Fruit fly (Drosophila melanogaster): ENCODE results near the gene CCT1.

The CCT1 gene

DNA sequence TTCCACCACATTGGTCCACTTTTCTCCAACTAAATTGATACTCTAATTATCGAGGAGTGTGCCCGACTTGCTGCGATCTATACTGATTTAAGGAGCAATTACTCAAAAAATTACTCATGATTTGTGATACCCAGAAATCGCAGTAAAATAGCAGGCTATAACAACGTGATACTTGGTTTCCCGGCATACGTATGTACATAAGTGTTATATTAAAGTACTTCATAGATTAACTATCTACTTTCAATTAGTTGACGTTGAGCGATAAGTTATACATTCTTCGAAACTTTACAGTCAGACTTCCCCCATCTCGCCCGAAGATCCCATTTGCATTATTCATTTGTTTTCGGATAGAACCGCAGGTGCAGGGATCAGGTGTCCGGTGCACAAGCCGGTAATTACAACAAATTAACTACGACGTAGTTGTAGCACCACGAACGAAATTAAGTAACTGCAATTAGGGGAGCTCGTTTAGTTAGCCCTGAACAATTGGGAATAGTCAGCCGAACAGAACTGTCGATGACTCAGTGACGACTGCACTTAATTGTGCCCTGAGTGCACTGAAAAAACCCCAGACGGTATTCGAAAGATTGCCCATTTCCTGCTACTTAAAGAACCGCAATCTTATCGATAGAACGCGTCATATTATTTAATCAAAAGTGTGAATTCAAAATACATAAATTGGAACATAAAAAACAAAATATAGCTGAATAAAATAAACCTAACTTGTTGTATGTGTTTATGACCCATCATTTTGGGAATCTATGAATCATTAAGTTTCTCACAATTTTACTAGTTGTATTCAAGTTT lies 34.5 kb upstream of the CCT1 start:
- peak; percentile 33 for TF ChIP-seq noc (tag; optimal IDR thresholded peaks at IDR 0.05)

DNA sequence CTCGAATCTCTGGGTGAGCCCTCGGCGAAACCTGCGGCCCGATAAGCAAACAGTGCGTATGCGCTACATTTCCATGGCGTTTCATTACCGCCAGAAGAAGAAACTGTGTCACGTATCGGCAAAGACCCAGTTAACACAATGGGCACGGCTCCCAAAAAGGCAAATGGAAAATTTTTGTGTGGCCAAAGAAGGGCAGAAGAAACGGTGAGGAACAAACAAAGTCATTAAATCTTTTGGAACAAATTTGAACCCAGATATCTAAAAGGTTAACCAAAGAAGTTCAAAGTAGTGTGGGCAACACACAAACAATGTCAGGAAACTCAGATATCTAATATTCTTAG lies 33.8 kb upstream of the CCT1 start:
- TF ChIP-seq noc (tag; optimal IDR thresholded peaks at IDR 0.05) = no peak

DNA sequence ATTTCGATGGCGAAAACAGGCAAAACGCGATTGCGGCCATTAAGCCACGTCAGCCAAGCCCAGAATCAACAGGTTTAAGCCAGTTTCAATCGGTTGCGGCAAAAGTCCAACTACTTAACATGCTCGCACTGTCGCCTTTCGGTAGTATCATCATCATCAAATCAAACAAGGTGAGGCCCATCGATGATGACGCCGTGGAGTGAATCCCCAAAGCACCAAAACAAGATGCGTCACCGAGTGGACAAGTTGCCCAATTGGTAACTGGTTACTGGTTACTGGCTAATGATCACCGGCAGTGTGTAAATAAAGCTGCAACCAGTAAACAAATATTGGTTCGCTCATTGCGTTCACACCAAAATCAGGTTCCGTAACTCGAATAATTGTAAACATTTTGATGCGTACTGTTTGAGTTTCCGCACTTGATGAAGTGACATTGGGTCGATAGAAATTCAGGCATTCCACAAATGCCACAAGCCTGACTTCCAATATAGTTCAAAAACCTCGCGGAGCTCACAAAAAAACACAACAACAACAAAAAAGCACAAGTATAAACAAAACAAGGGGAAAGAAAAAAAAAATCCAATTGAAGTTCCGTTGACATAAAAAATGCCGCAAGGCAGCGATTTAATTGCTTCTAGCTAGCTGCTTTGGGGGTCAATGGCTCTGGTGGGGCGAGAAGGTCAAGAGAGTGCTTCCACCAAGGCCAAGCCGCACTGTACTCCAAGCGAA lies 33.3 kb upstream of the CCT1 start:
- no peak for TF ChIP-seq noc (tag; optimal IDR thresholded peaks at IDR 0.05)

DNA sequence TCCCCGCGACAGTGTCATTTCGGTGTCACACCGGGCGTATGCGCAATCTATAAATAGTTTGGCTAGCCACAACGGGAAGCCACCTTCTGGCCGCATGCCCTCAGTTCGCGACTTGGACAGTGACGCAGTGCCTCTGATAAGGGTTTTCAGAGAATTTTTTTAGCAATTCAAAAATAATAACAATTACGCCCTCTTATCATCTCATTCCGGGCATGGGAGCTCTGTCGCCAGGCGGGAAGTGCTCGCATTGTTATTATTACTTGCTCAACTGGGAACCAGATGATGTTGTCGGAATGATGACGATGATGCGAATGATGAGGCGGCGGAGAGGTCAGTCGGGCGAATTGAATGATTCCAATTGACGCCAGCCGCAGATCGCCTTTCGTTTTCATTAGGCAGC lies 31.6 kb upstream of the CCT1 start:
- peak; percentile 32 for TF ChIP-seq noc (tag; optimal IDR thresholded peaks at IDR 0.05)

DNA sequence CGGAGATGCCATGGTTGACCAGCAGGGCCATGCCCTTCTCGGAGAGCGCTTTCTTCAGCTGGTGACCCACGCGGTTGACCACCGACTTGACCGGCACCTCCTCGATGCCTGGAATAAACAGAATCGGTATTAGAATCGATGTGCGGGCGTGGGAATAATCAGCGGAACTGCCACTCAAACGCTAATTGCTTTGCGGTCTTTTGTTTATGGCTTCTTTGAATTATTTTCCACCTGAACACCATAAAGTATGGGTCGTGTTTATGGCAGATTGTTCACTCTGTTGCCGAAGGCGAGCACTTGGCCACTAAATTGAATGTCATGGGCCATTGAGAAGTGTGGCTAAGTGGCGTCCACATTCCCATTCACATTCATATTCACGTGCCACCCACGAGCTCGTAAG lies 30.8 kb upstream of the CCT1 start:
- no peak for TF ChIP-seq noc (tag; optimal IDR thresholded peaks at IDR 0.05)

DNA sequence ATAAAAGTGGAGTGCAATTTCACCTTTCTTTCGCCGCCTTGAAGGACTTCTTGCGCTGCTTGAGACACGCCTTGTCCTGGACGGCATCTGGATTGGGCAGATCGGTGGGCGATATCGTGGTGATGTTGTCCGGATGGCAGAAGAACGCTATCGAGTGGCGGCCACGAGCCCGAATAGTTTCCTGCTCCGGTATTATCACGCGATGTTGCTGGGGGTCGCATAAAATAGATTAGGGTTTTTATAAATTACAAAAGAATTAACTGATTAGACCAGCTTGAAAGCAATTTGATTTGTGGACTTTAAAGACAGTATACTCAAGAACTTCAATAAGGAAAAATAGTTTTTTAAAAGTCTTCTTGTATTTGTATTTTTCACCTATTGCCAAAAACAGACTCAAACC lies 29.2 kb upstream of the CCT1 start:
- peak; percentile 33 for TF ChIP-seq noc (tag; optimal IDR thresholded peaks at IDR 0.05)

DNA sequence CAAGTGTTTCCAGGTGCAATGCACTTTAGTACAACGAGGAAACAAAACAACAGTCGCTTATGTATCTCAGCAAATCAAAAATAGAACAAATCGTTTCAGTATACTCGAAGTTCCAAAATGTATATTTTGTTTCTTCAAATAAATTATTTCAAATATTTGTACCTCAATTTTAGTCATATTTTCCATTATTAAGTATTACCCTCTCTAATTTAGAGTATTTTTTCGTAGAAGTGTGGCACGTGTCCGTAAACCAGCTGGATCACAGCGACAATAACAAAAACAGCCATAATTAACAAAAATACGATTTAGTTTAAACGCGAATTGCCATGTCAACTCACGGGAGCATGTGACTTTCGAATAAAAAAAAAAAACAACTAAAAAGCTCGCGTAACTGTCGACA lies 27.5 kb upstream of the CCT1 start:
- no peak for TF ChIP-seq noc (tag; optimal IDR thresholded peaks at IDR 0.05)

DNA sequence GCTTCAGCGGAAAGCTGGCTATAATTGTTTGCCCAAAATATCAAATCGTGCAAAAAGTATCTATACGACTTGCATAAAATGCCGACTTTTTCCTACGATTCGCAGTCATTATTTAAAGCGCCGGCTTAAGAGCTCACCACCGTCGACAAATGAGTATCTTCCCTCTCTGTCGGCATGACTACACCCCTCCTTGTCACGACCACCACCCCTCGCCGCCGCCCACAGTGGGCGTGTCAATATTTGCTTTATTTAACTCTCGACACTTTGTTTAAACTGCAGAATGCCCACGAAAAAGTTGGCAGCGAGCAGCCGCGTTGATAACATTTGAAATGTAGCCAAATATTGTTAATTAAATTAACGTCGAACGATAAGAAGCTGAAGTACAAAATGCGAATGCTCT lies 27.0 kb upstream of the CCT1 start:
- peak; percentile 70 for TF ChIP-seq noc (tag; optimal IDR thresholded peaks at IDR 0.05)

DNA sequence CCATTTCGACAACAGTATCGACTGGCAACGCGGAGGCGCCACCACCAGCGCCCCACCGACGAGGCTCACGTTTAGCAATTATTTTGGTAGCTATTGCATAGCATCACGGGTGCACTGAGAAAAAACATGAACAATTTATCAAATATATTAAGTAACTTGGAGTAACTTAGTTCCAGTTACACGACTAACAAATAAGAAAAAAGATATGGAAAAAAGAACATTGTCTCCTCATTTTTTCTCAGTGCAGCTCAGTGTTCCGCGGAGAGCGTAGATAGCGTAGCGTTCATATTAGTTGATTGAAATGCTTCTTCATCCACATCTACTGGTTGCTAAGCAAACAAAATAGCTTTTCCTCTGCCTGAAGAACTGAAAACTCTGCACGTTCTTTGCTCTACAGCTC lies 24.1 kb upstream of the CCT1 start:
- TF ChIP-seq noc (tag; optimal IDR thresholded peaks at IDR 0.05) = no peak

DNA sequence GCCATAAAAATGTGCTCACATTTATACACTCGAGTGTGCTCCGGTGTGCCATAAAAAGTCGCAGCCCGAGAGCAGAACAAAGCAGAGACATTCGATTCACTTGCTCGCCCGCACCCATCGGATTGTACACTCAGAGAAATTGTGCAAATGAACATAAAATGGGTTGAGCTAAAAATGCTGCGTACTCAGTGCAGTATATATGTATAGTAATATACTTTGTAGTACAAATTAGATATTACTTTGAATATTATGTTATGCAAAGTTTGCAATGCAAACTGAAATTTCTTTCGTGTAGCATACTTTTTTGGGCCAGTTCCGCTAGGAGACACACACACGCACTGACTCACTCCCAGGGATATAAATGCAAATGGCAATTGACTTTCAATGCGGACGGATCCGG lies 12.4 kb upstream of the CCT1 start:
- no peak for TF ChIP-seq noc (tag; optimal IDR thresholded peaks at IDR 0.05)

DNA sequence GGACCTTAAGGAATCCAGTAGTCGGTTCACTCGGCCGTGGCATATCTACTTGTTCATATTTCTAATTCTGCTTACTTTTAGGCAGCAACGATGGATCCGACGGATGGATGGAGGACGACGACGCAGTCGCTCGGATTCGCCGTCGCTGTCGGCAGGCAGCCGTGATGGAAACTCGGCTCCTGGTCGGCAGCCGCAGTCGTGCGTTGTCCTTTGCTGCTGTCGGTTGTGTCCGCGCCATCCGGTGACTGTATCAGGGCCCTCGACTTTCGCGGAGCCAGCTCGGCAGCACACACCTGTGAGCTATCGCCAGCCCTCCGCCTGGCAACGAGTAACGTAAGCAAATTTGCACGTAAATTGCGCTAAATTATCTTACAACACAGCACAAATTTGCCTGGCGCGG lies 5.8 kb upstream of the CCT1 start, which contains the start of gene Octbeta1R:
TSS of gene Octbeta1R (plus strand) at position 191 of the 400 bp plus-strand sequence.
- TF ChIP-seq noc (tag; optimal IDR thresholded peaks at IDR 0.05) = no peak

DNA sequence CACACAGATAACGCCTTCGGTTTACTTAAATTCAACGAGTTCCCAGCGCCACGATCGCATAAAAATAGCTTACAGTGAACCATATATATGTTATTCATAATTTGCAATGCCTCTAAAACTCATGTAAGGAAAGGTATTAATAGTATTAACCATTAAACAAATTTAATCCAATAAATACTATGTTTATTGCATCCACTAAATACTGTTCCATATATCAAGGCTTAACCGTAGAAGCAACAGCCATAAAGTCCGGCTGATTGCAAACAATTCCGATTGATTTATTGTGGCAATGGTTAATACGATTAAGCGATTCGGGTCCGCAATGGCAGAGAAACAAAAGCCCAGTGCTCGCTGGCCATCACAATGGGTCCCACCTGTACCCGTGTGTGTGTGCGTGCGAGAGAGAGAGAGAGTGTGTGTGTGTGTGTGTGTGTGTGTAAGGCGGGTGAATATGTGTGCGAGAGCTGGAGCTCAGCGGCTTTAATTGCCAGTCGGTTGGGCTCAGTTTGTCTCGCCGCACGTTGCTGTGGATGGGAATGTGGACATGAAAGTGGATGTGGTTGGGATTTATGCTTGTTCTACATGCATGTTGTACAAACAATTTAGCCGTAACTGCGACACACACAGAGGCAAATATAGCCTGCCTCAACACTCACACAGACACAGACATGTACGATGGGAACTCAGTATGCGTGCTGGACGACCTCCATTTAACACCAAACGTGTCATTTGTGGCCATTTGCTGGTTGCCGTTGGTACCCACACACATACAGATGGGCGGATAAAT lies 3.5 kb upstream of the CCT1 start:
- peak; percentile 68 for TF ChIP-seq noc (tag; optimal IDR thresholded peaks at IDR 0.05)

DNA sequence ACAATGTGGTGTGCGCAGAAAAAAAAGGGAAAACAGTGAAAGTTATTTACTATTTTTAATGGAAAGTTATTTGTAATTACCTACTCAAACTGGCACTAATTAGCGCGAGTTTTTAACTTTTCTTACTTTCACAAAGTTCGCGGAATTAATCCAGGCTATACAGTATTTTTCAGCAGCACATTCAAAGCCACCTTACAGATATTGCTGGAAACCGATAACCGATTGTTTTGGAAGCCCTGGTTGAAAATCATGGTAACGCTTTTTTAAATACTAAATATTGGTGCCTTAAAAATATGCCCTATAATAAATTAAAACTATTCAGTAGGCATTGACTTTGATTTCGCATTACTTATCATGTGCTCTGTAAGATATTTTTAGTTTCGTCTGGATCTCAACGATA lies 1.5 kb upstream of the CCT1 start, which contains the start of gene tHMG2:
TSS of gene tHMG2 (plus strand) at position 187 of the 400 bp plus-strand sequence.
- TF ChIP-seq noc (tag; optimal IDR thresholded peaks at IDR 0.05) = no peak

DNA sequence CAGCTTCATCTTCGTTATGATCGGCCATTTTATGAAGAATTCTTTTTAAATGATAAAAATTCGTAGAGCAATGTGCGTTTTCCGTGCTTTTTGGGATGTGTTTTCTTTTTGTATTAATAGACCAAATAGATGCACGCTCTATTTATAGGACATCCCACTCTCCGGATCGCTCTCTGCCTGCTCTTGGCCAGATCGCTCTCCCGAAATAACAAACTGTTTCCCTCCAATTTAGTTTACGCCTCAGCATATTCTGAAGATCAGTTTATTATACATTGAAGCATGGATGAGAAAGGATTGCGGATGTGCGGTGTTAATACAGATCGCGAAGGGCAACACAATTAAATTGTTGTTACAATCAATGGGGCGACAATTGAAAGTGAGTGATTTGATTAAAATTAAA lies 2.4 kb downstream of the CCT1 start, which contains the start of gene CG5376:
TSS of gene CG5376 (minus strand) at position 101 of the 400 bp plus-strand sequence.
- no peak for TF ChIP-seq noc (tag; optimal IDR thresholded peaks at IDR 0.05)

DNA sequence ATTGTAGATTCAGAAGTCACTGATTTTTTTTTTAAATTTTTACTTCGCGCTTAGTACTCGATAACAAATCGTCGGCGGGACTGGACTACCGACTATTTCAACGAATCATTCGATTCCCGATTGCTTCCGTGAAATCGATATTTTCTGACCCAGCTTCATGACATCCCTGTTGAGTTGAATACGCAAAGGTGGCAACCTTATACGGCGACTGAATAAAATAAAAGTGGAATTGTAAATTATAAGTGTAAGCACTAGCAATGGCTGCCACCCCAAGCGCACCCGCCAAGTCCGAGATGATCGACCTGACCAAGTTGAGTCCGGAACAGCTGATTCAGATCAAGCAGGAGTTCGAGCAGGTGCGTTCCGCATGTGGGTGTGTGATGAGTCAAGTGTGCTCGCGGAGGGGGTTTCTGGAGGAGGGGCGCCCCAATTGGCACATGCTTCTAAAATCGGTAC lies 4.2 kb downstream of the CCT1 start, which contains the start of gene Pfdn5:
TSS of gene Pfdn5 (plus strand) at position 3 of the 456 bp plus-strand sequence.
- TF ChIP-seq noc (tag; optimal IDR thresholded peaks at IDR 0.05) = no peak

DNA sequence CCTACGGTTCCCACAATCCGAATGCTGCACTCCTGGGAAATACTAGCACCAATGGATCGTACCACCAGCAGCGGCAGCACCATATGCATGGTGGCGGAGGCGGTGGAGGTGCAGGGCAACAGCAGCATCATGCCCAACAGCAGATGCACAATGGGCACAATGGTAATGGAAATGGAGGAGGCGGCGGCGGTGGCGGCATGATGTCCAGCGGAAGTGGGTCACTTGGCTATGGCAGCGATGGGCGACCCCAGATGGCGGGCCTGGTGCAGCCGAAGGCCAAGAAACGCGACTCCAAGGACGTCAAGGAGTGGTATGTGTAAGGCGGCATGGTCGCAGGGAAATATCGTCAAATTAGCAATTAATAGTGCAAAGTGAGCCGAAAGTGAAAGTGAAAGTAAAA lies 7.7 kb downstream of the CCT1 start:
- no peak for TF ChIP-seq noc (tag; optimal IDR thresholded peaks at IDR 0.05)
